Worm (Caenorhabditis elegans) whole organism, early embryonic: ENCODE measurements around the gene C16A11.3.

Source experiments
- B0310.2 ChIP-seq: sonication (generic microtip); optimal IDR thresholded peaks from 2 replicates; lab custom pipeline; 2016; ENCODE audit warnings: mild to moderate bottlenecking, missing genetic modification characterization, missing compliant biosample characterization
- F13C5.2 ChIP-seq: sonication (generic microtip); optimal IDR thresholded peaks from 2 replicates; lab custom pipeline; 2017; ENCODE audit warnings: mild to moderate bottlenecking, missing genetic modification characterization, inconsistent platforms, missing compliant biosample characterization
- aly-1 ChIP-seq: sonication (generic microtip); optimal IDR thresholded peaks from 2 replicates; lab custom pipeline; 2016; ENCODE audit warnings: missing genetic modification characterization, missing compliant biosample characterization
- ama-1 ChIP-seq: fragments of 150-350 bp; optimal IDR thresholded peaks from 2 replicates; lab custom pipeline; 2014
- ceh-13 ChIP-seq: fragments of 200-800 bp; sonication (Bioruptor generic); optimal IDR thresholded peaks from 2 replicates; lab custom pipeline; 2018; ENCODE audit warnings: mild to moderate bottlenecking, missing genetic modification characterization, missing compliant biosample characterization
- ceh-36 ChIP-seq: sonication (generic microtip); optimal IDR thresholded peaks from 2 replicates; lab custom pipeline; 2016; ENCODE audit warnings: missing genetic modification characterization, inconsistent platforms, missing compliant biosample characterization
- ets-7 ChIP-seq: sonication (generic microtip); optimal IDR thresholded peaks from 2 replicates; lab custom pipeline; 2016; ENCODE audit warnings: missing genotype, missing genetic modification characterization, missing compliant biosample characterization
- flt-1 ChIP-seq: fragments of 200-800 bp; sonication (Bioruptor generic); IDR thresholded peaks from 2 replicates; pipeline ENCODE4 v1.3.6; 2022; ENCODE audit warnings: missing genetic modification characterization, missing compliant biosample characterization
- hmbx-1 ChIP-seq: sonication (generic microtip); optimal IDR thresholded peaks from 2 replicates; lab custom pipeline; 2016; ENCODE audit warnings: mild to moderate bottlenecking, missing genetic modification characterization, missing compliant biosample characterization
- hmg-4 ChIP-seq: fragments of 200-800 bp; sonication (Bioruptor generic); optimal IDR thresholded peaks from 2 replicates; lab custom pipeline; 2018; ENCODE audit warnings: mild to moderate bottlenecking, missing genetic modification characterization, missing compliant biosample characterization
- hnd-1 ChIP-seq: sonication (generic microtip); optimal IDR thresholded peaks from 2 replicates; lab custom pipeline; 2016; ENCODE audit warnings: missing genetic modification characterization, missing compliant biosample characterization
- pes-1 ChIP-seq: fragments of 200-800 bp; sonication (Bioruptor generic); IDR thresholded peaks from 2 replicates; pipeline ENCODE4 v1.3.6; 2022; ENCODE audit warnings: missing genetic modification reagents, missing genetic modification characterization, missing compliant biosample characterization
- scrt-1 ChIP-seq: fragments of 200-800 bp; sonication (Bioruptor generic); IDR thresholded peaks from 2 replicates; pipeline ENCODE4 v1.3.6; 2022; ENCODE audit warnings: missing genetic modification characterization, missing compliant biosample characterization
- sea-1 ChIP-seq: fragments of 200-800 bp; sonication (Bioruptor generic); conservative IDR thresholded peaks from 2 replicates; pipeline ENCODE4 v1.3.6; 2022; ENCODE audit warnings: missing genetic modification characterization, missing compliant biosample characterization
- tbx-11 ChIP-seq: fragments of 200-800 bp; sonication (Bioruptor generic); IDR thresholded peaks from 2 replicates; pipeline ENCODE4 v1.3.6; 2022; ENCODE audit warnings: missing genetic modification characterization, missing compliant biosample characterization
- tbx-37 ChIP-seq: fragments of 200-800 bp; sonication (Bioruptor generic); conservative IDR thresholded peaks from 2 replicates; pipeline ENCODE4 v1.3.6; 2022; ENCODE audit warnings: missing genetic modification reagents, missing genetic modification characterization, missing compliant biosample characterization
- tra-4 ChIP-seq: sonication (generic microtip); optimal IDR thresholded peaks from 2 replicates; lab custom pipeline; 2017; ENCODE audit warnings: missing genetic modification characterization, missing compliant biosample characterization

The C16A11.3 gene

DNA sequence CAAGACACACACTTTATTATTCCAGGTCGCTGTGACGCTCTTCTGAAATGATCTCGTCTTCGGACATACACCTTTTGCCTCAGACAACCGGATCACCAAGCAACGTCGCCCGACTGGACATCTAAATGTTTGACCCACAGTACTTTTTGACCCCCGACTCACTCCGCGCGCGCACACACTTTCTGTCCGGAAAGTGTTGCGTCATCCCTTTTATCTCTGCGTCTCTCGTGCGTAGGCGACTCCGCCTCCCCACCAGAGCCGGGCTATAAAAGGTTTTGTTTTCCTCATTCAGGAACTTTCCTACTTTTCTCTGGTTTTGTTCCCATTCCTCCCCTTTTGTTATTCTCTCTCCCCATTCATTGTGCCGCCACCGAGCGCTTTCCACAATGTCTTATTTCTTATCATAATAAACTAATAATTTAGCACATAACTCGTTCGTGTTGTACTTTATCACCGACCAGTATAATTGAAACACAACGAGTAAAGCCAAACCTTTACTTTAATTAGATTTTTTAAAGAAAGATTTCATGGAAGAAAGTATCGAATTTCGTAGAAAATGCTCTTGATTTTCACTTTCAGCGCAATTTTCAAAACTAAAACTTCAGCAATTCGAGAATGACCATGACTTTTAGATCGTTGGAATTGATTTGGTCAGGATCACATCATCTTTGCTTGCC, 20.1 kb upstream of the C16A11.3 start, which contains the start of gene F31D5.6:
Gene F31D5.6 (plus strand): TSS at position 627 of the 677 bp plus-strand sequence.
- TF ChIP-seq tbx-37 (GFP tag; lab: Robert Waterston, UW) (no peak), sea-1 (0 out of 2 replicates have a peak, but pooled peaks have one; percentile 43)

DNA sequence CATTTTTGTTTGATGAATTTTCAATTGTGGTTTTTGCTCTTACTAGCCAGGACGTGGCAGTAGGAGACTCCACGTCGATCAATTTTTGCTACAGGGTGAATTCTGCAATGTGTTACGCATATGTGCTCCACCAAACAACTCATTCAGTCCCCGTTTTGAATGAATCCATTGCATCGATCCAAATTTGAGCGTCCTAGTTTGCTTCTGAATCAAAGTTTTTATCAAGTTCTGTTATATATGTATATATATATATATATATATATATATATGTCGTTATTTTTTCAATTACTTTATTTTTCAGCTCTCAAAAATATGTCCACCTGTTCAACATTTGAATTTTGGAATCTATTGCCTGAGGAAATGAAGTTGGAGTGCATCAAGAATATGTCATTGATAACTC, 18.2 kb upstream of the C16A11.3 start, which contains the start of gene F31D5.7:
Gene F31D5.7 (plus strand): TSS at position 301 of the 400 bp plus-strand sequence.
- TF ChIP-seq hmg-4 = no peak
- no peak for TF ChIP-seq ceh-13
- TF ChIP-seq sea-1 = no peak
- TF ChIP-seq tra-4 (tag; lab: Kevin White, UChicago) = no peak
- no peak for TF ChIP-seq tbx-11
- TF ChIP-seq hnd-1 = no peak
- TF ChIP-seq hmbx-1 (tag; lab: Kevin White, UChicago) = no peak
- no peak for TF ChIP-seq ama-1
- TF ChIP-seq ceh-36 (tag; lab: Kevin White, UChicago) = no peak
- no peak for TF ChIP-seq scrt-1 (GFP tag; lab: Robert Waterston, UW)
- TF ChIP-seq pes-1 (GFP tag; lab: Robert Waterston, UW) = no peak

DNA sequence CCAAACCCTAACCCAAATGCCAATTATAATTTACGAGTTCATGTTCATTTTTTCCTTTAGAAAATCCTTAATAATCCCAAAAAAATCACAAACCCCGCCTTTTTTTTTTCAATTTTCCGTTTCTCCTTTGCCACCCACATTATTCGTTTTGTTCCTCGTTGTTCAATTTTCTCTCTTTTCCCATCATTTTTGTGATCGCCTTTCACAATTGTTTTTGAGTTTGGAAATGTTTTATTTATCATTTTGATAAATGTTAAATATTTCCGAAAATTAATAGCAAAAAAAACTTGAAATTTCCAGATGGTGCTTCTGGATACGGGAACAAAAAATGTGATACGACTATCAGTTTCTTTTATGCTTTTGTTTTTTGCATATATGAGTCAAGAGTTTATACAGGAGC, 14.0 kb upstream of the C16A11.3 start, which contains the start of gene F31D5.2:
Gene F31D5.2 (plus strand): TSS at position 301 of the 400 bp plus-strand sequence.
- TF ChIP-seq scrt-1 (GFP tag; lab: Robert Waterston, UW) (no peak), ceh-13 (no peak), aly-1 (tag; lab: Kevin White, UChicago) (no peak), tbx-37 (GFP tag; lab: Robert Waterston, UW) (no peak), F13C5.2 (tag; lab: Kevin White, UChicago) (no peak), ets-7 (tag; lab: Kevin White, UChicago) (no peak), ceh-36 (tag; lab: Kevin White, UChicago) (no peak), pes-1 (GFP tag; lab: Robert Waterston, UW) (no peak)

DNA sequence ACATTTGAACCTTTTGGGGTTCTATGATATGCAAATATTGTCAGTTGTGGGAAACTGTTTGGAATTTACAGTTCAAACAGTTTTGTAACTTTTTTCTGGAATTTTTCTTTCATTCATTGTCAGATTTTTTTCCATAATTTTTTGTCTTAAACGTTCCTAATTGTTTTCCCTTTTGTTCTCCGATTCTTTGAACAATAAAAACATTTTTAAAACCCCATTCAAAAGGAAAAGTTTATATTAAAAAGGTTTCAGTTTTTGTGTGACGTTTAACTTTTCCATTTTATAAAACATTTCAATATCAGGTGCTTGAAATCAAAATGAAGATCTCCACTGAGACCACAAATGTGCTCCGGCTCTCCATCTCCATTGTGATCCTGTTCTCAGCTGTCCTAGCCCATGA, 10.3 kb upstream of the C16A11.3 start, which contains the start of gene F31D5.1:
Gene F31D5.1 (plus strand): TSS at position 301 of the 400 bp plus-strand sequence.
- TF ChIP-seq tbx-37 (GFP tag; lab: Robert Waterston, UW) (no peak), ceh-13 (no peak), aly-1 (tag; lab: Kevin White, UChicago) (no peak), F13C5.2 (tag; lab: Kevin White, UChicago) (no peak), tbx-11 (no peak), ama-1 (no peak), hmbx-1 (tag; lab: Kevin White, UChicago) (no peak), pes-1 (GFP tag; lab: Robert Waterston, UW) (no peak), ets-7 (tag; lab: Kevin White, UChicago) (no peak), sea-1 (no peak), B0310.2 (tag; lab: Kevin White, UChicago) (no peak), scrt-1 (GFP tag; lab: Robert Waterston, UW) (no peak), ceh-36 (tag; lab: Kevin White, UChicago) (no peak), flt-1 (GFP tag; lab: Robert Waterston, UW) (no peak), hmg-4 (no peak), hnd-1 (no peak), tra-4 (tag; lab: Kevin White, UChicago) (no peak)

DNA sequence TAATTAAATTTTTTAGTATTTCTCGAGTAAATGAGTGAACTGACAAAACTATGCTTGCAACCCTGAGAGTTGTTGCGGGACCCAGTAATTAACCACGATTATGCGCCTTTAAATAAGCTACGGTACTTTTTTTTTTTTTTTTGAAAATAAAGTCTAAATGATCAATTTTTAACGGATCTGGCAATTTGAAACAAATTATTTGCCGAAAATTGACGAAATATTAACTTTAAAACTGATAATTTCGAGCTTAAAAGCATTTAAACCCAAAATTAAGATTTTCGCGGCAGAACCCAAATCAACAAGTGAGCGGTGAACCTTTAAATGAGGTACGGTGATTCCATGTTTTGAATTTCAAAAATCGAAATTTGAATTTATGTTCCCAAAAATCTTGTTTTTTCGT, 6.9 kb upstream of the C16A11.3 start:
- TF ChIP-seq sea-1 (no peak), tra-4 (tag; lab: Kevin White, UChicago) (no peak), F13C5.2 (tag; lab: Kevin White, UChicago) (no peak), hmbx-1 (tag; lab: Kevin White, UChicago) (no peak), ets-7 (tag; lab: Kevin White, UChicago) (no peak), flt-1 (GFP tag; lab: Robert Waterston, UW) (no peak), scrt-1 (GFP tag; lab: Robert Waterston, UW) (no peak), hmg-4 (no peak), aly-1 (tag; lab: Kevin White, UChicago) (no peak), hnd-1 (no peak), pes-1 (GFP tag; lab: Robert Waterston, UW) (no peak), ceh-13 (no peak), B0310.2 (tag; lab: Kevin White, UChicago) (no peak), tbx-11 (no peak), ama-1 (no peak), tbx-37 (GFP tag; lab: Robert Waterston, UW) (no peak), ceh-36 (tag; lab: Kevin White, UChicago) (no peak)

DNA sequence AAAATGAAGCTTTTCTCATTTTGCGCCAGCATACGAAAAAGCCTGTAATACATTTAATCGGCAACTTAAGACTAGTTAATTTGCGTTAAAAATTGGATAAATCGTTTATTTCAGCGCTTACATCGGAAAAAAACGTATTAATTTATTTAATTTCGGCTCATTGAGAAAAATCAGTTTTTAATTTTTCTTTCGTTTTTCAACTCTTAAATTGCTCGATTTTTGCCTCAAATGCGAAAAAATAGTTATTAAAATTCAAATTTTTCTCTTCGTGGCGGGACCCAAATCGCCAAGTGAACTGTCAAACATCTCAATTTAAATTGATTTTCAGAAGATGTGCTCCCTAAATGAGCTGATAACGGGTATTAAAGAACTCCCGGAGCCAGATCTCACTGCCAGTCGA, 6.4 kb upstream of the C16A11.3 start, which contains the start of gene C16A11.5:
Gene C16A11.5 (plus strand): TSS at position 323 of the 400 bp plus-strand sequence.
- TF ChIP-seq tra-4 (tag; lab: Kevin White, UChicago) (no peak), aly-1 (tag; lab: Kevin White, UChicago) (no peak), pes-1 (GFP tag; lab: Robert Waterston, UW) (no peak), tbx-37 (GFP tag; lab: Robert Waterston, UW) (no peak), ceh-36 (tag; lab: Kevin White, UChicago) (no peak), ets-7 (tag; lab: Kevin White, UChicago) (no peak), hnd-1 (no peak), flt-1 (GFP tag; lab: Robert Waterston, UW) (no peak), hmg-4 (no peak), ama-1 (no peak), F13C5.2 (tag; lab: Kevin White, UChicago) (no peak), sea-1 (no peak), hmbx-1 (tag; lab: Kevin White, UChicago) (no peak), tbx-11 (no peak), ceh-13 (no peak), B0310.2 (tag; lab: Kevin White, UChicago) (no peak), scrt-1 (GFP tag; lab: Robert Waterston, UW) (no peak)

DNA sequence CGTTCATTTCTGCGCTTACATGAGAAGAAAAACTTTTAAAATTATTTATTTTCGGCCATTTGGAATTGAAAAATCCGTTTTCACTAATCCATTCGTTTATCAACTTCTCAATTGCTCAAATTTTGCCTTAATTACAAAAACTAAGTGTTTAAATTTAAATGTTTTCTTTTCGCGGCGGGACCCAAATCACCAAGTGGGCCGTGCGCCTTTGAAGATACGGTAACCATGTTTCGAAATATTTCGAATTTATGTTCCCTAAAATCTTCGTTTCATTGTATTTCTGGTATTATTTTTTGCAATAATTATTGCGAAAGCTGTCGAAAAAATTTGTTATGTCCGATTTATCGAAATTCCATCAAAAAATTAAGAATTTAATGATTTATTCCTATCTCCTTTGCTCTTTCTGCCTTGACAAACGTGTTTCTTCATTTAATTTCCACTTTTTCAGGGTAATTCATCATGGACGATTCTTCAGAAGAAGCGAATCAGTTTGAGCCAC, 2.7 kb upstream of the C16A11.3 start, which contains the start of gene C16A11.4:
Gene C16A11.4 (plus strand): TSS at position 449 of the 499 bp plus-strand sequence.
- TF ChIP-seq hnd-1 (no peak), B0310.2 (tag; lab: Kevin White, UChicago) (no peak), tbx-37 (GFP tag; lab: Robert Waterston, UW) (no peak), hmg-4 (no peak), tbx-11 (no peak), F13C5.2 (tag; lab: Kevin White, UChicago) (no peak), tra-4 (tag; lab: Kevin White, UChicago) (no peak), scrt-1 (GFP tag; lab: Robert Waterston, UW) (no peak), ets-7 (tag; lab: Kevin White, UChicago) (no peak), flt-1 (GFP tag; lab: Robert Waterston, UW) (no peak), ceh-13 (no peak)
